Fruit fly (Drosophila melanogaster) whole organism, embryonic: ENCODE measurements around the gene SCaMC.

Experiments used
- B-H1 ChIP-seq: fragments of 200-800 bp; sonication (Bioruptor generic); IDR thresholded peaks from 3 replicates; pipeline ENCODE4 v1.3.6; 2022; ENCODE audit warnings: missing biosample characterization, missing genetic modification characterization
- B-H2 ChIP-seq: fragments of 200-800 bp; sonication (Bioruptor generic); optimal IDR thresholded peaks from 2 replicates; lab custom pipeline; 2018; ENCODE audit warnings: missing biosample characterization, mild to moderate bottlenecking, missing genetic modification characterization
- BEAF-32 ChIP-seq: fragments of 200-800 bp; sonication (Bioruptor generic); optimal IDR thresholded peaks from 3 replicates; lab custom pipeline; 2017; ENCODE audit warnings: missing biosample characterization, missing genetic modification characterization, mild to moderate bottlenecking, moderate library complexity, missing genetic modification reagents
- C15 ChIP-seq: fragments of 200-800 bp; sonication (Bioruptor generic); IDR thresholded peaks from 3 replicates; pipeline ENCODE4 v1.3.6; 2022; ENCODE audit warnings: missing biosample characterization, missing genetic modification characterization
- CG10959 ChIP-seq: fragments of 200-800 bp; sonication (Bioruptor generic); IDR thresholded peaks from 2 replicates; pipeline ENCODE4 v1.3.6; 2022; ENCODE audit warnings: missing biosample characterization, missing genetic modification characterization
- CG10979 ChIP-seq: fragments of 200-800 bp; sonication (Bioruptor generic); optimal IDR thresholded peaks from 2 replicates; lab custom pipeline; 2018; ENCODE audit warnings: missing biosample characterization, mild to moderate bottlenecking, missing genetic modification characterization, moderate library complexity
- CG12219 ChIP-seq: fragments of 200-800 bp; sonication (Bioruptor generic); optimal IDR thresholded peaks from 3 replicates; lab custom pipeline; 2018; ENCODE audit warnings: missing biosample characterization, mild to moderate bottlenecking, missing genetic modification characterization
- CG13624 ChIP-seq: fragments of 200-800 bp; sonication (Bioruptor generic); optimal IDR thresholded peaks from 2 replicates; lab custom pipeline; 2016; ENCODE audit warnings: missing biosample characterization, missing genetic modification characterization
- CG14710 ChIP-seq: fragments of 200-800 bp; sonication (Bioruptor generic); optimal IDR thresholded peaks from 3 replicates; lab custom pipeline; 2019; ENCODE audit warnings: missing biosample characterization, mild to moderate bottlenecking, missing genetic modification characterization, moderate library complexity
- CG14965 ChIP-seq: fragments of 200-800 bp; sonication (Bioruptor generic); optimal IDR thresholded peaks from 2 replicates; lab custom pipeline; 2016; ENCODE audit warnings: missing biosample characterization, missing genetic modification characterization, borderline replicate concordance
- CG15696 ChIP-seq: fragments of 200-800 bp; sonication (Bioruptor generic); optimal IDR thresholded peaks from 2 replicates; lab custom pipeline; 2019; ENCODE audit warnings: missing biosample characterization, mild to moderate bottlenecking, missing genetic modification characterization, moderate library complexity
- CG17829 ChIP-seq: fragments of 200-800 bp; optimal IDR thresholded peaks from 2 replicates; lab custom pipeline; 2019; ENCODE audit warnings: missing biosample characterization, mild to moderate bottlenecking, missing genetic modification characterization, moderate library complexity
- CG3726 ChIP-seq: fragments of 200-800 bp; sonication (Bioruptor generic); IDR thresholded peaks from 3 replicates; pipeline ENCODE4, ENCODE4 v1.3.6; 2022; ENCODE audit warnings: missing biosample characterization, missing genetic modification characterization
- CG3847 ChIP-seq: fragments of 200-800 bp; sonication (Bioruptor generic); IDR thresholded peaks from 2 replicates; pipeline ENCODE4 v1.3.6; 2022; ENCODE audit warnings: missing biosample characterization, missing genetic modification characterization
- CG4360 ChIP-seq: fragments of 200-800 bp; sonication (Bioruptor generic); IDR thresholded peaks from 2 replicates; pipeline ENCODE4 v1.3.6; 2022; ENCODE audit warnings: missing biosample characterization, missing genetic modification characterization
- CG43689 ChIP-seq: fragments of 200-800 bp; sonication (Bioruptor generic); IDR thresholded peaks from 2 replicates; pipeline ENCODE4 v1.3.6; 2022; ENCODE audit warnings: missing biosample characterization, missing genetic modification characterization
- CG4617 ChIP-seq: fragments of 200-800 bp; sonication (Bioruptor generic); optimal IDR thresholded peaks from 3 replicates; lab custom pipeline; 2016; ENCODE audit warnings: missing biosample characterization, missing genetic modification characterization, borderline replicate concordance
- CG9215 ChIP-seq: fragments of 200-800 bp; sonication (Bioruptor generic); IDR thresholded peaks from 2 replicates; pipeline ENCODE4 v1.3.6; 2022; ENCODE audit warnings: missing biosample characterization, missing genetic modification characterization
- CG9727 ChIP-seq: fragments of 200-800 bp; sonication (Bioruptor generic); optimal IDR thresholded peaks from 3 replicates; lab custom pipeline; 2017; ENCODE audit warnings: missing biosample characterization, mild to moderate bottlenecking, missing genetic modification characterization
- D ChIP-seq, 2 experiments: fragments of 200-800 bp in 1 of 2; fragments of >200 bp in 1 of 2; sonication (Bioruptor generic) in 1 of 2; optimal IDR thresholded peaks; 2 replicates in 1 of 2; 3 replicates in 1 of 2; lab custom pipeline; 2017; ENCODE audit warnings: mild to moderate bottlenecking in 1 of 2, missing biosample characterization in 1 of 2, missing genetic modification characterization in 1 of 2, missing genetic modification reagents in 1 of 2
- Dad ChIP-seq: fragments of 200-800 bp; sonication (Bioruptor generic); optimal IDR thresholded peaks from 3 replicates; lab custom pipeline; 2016; ENCODE audit warnings: missing biosample characterization, missing genetic modification characterization
- Doc2 ChIP-seq: fragments of 200-800 bp; sonication (Bioruptor generic); IDR thresholded peaks from 2 replicates; pipeline ENCODE4 v1.3.6; 2022; ENCODE audit warnings: missing biosample characterization, missing genetic modification characterization
- Fer2 ChIP-seq: fragments of 200-800 bp; sonication (Bioruptor generic); optimal IDR thresholded peaks from 2 replicates; lab custom pipeline; 2018; ENCODE audit warnings: missing biosample characterization, mild to moderate bottlenecking, missing genetic modification characterization, moderate library complexity
- H2.0 ChIP-seq: fragments of 200-800 bp; sonication (Bioruptor generic); IDR thresholded peaks from 2 replicates; pipeline ENCODE4 v1.3.6; 2022; ENCODE audit warnings: missing biosample characterization, missing genetic modification characterization
- Hr51 ChIP-seq, 2 experiments: fragments of 200-800 bp; sonication (Bioruptor generic); optimal IDR thresholded peaks; 2 replicates in 1 of 2; 3 replicates in 1 of 2; lab custom pipeline; 2016 to 2018; ENCODE audit warnings: missing biosample characterization in 2 of 2, missing genetic modification characterization in 2 of 2, mild to moderate bottlenecking in 1 of 2, moderate library complexity in 1 of 2
- Scr ChIP-seq: fragments of 200-800 bp; sonication (Bioruptor generic); IDR thresholded peaks from 2 replicates; pipeline ENCODE4 v1.3.6; 2022; ENCODE audit warnings: missing biosample characterization, missing genetic modification characterization; ENCODE audit not compliant: partially characterized antibody
- TFAM ChIP-seq: fragments of 200-800 bp; sonication (Bioruptor generic); optimal IDR thresholded peaks from 2 replicates; lab custom pipeline; 2017; ENCODE audit warnings: missing biosample characterization, missing genetic modification characterization, inconsistent platforms
- Vsx1 ChIP-seq: fragments of 200-800 bp; sonication (Bioruptor generic); optimal IDR thresholded peaks from 2 replicates; lab custom pipeline; 2017; ENCODE audit warnings: missing biosample characterization, mild to moderate bottlenecking, missing genetic modification characterization, missing genetic modification reagents
- cas ChIP-seq: fragments of 200-800 bp; sonication (Bioruptor generic); IDR thresholded peaks from 2 replicates; pipeline ENCODE4 v1.3.6; 2022; ENCODE audit warnings: missing biosample characterization, missing genetic modification characterization
- cwo ChIP-seq: fragments of 200-800 bp; sonication (Bioruptor generic); optimal IDR thresholded peaks from 3 replicates; lab custom pipeline; 2017; ENCODE audit warnings: missing biosample characterization, missing genetic modification characterization, mild to moderate bottlenecking, moderate library complexity, missing genetic modification reagents
- dmrt11E ChIP-seq: fragments of 200-800 bp; sonication (Bioruptor generic); optimal IDR thresholded peaks from 3 replicates; lab custom pipeline; 2018; ENCODE audit warnings: missing biosample characterization, mild to moderate bottlenecking, missing genetic modification characterization, moderate library complexity
- gem ChIP-seq: fragments of 200-800 bp; sonication (Bioruptor generic); optimal IDR thresholded peaks from 2 replicates; lab custom pipeline; 2019; ENCODE audit warnings: missing biosample characterization, mild to moderate bottlenecking, missing genetic modification characterization, moderate library complexity
- gfzf ChIP-seq: fragments of 200-800 bp; sonication (Bioruptor generic); optimal IDR thresholded peaks from 2 replicates; lab custom pipeline; 2016; ENCODE audit warnings: missing biosample characterization, mild to moderate bottlenecking, missing genetic modification characterization, moderate library complexity
- gsb-n ChIP-seq: fragments of 200-800 bp; sonication (Bioruptor generic); optimal IDR thresholded peaks from 3 replicates; lab custom pipeline; 2018; ENCODE audit warnings: missing biosample characterization, mild to moderate bottlenecking, missing genetic modification characterization
- jumu ChIP-seq: fragments of 200-800 bp; sonication (Bioruptor generic); optimal IDR thresholded peaks from 3 replicates; lab custom pipeline; 2016; ENCODE audit warnings: missing biosample characterization, missing genetic modification characterization
- lola ChIP-seq, 3 experiments: fragments of >200 bp in 2 of 3; fragments of 200-800 bp in 1 of 3; sonication (Bioruptor generic) in 1 of 3; optimal IDR thresholded peaks; 2 replicates each; lab custom pipeline; 2017 to 2019; ENCODE audit warnings: missing biosample characterization in 3 of 3, missing genetic modification characterization in 3 of 3, mild to moderate bottlenecking in 1 of 3, moderate library complexity in 1 of 3
- prd ChIP-seq, 3 experiments: fragments of >200 bp in 2 of 3; fragments of 200-800 bp in 1 of 3; sonication (Bioruptor generic) in 1 of 3; optimal IDR thresholded peaks in 2 of 3; IDR thresholded peaks in 1 of 3; 2 replicates in 2 of 3; 3 replicates in 1 of 3; pipeline versions ENCODE4 v1.3.6 to Lab custom; 2017 to 2022; ENCODE audit warnings: missing biosample characterization in 1 of 3, missing genetic modification characterization in 1 of 3
- row ChIP-seq: fragments of 200-800 bp; sonication (Bioruptor generic); IDR thresholded peaks from 3 replicates; pipeline ENCODE4 v1.3.6; 2022; ENCODE audit warnings: missing biosample characterization, missing genetic modification characterization
- sens ChIP-seq: fragments of 200-800 bp; sonication (Bioruptor generic); peaks from one replicate; lab custom pipeline; 2016; ENCODE audit warnings: missing biosample characterization, missing genetic modification characterization
- sens-2 ChIP-seq: fragments of 200-800 bp; sonication (Bioruptor generic); IDR thresholded peaks from 2 replicates; pipeline ENCODE4 v1.3.6; 2022; ENCODE audit warnings: missing biosample characterization, missing genetic modification characterization
- twi ChIP-seq: fragments of 200-800 bp; optimal IDR thresholded peaks from 2 replicates; lab custom pipeline; 2019; ENCODE audit warnings: missing biosample characterization, mild to moderate bottlenecking, missing genetic modification characterization, moderate library complexity
- unc-4 ChIP-seq: fragments of 200-800 bp; sonication (Bioruptor generic); IDR thresholded peaks from 2 replicates; pipeline ENCODE4 v1.3.6; 2022; ENCODE audit warnings: missing biosample characterization, missing genetic modification characterization; ENCODE audit not compliant: partially characterized antibody
- unpg ChIP-seq: fragments of 200-800 bp; sonication (Bioruptor generic); optimal IDR thresholded peaks from 3 replicates; lab custom pipeline; 2018; ENCODE audit warnings: missing biosample characterization, mild to moderate bottlenecking, missing genetic modification characterization, moderate library complexity
- usp ChIP-seq: fragments of >200 bp; optimal IDR thresholded peaks from 2 replicates; lab custom pipeline; 2017; ENCODE audit warnings: missing biosample characterization, missing genetic modification characterization
- zf30C ChIP-seq: fragments of 200-800 bp; sonication (Bioruptor generic); optimal IDR thresholded peaks from 3 replicates; lab custom pipeline; 2018; ENCODE audit warnings: missing biosample characterization, mild to moderate bottlenecking, missing genetic modification characterization
- zfh2 ChIP-seq: fragments of 200-800 bp; sonication (Bioruptor generic); optimal IDR thresholded peaks from 2 replicates; lab custom pipeline; 2016; ENCODE audit warnings: missing biosample characterization, missing genetic modification characterization

SCaMC gene

DNA sequence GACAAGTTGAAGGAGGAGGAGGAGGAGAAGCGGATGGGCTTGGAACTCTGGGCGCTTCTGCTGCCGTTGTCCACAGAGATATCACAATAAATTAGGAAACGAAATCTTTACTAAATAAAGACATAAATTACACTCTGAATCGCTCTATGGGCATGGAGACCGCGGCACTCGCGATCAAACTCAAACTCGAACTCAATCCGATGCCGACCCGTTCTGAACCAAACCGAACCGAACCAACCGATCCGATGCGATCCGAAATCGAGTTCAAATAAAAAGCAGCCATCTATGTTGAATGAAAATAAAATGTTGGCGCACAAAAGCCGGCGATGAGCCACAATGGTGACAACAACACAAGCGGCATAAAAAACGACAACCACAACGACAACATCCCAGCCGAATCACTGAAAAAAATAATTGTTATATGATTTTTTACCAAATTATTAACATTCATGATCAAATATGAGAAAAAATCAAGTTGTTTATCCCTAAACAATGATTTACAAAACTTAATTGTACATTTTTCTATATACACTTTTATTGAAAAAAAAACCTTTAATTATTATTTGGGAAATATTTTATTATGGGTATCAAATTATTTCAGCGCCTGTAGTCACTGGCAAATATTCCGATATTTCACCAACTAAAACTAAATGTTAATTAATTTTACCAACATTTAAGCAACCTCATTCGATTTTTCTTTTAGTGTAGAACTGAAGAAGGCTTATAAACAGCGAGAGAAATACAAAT is 42.4 kb upstream of the SCaMC start (continued):
- TF ChIP-seq unc-4 = no peak
- peak; percentile 42 for TF ChIP-seq cwo
- TF ChIP-seq CG13624 (GFP tag; lab: Kevin White, UChicago) = no peak
- TF ChIP-seq row (GFP tag; lab: Robert Waterston, UW) = peak; percentile 67
- peak; percentile 48 for TF ChIP-seq CG12219
- TF ChIP-seq B-H2 (GFP tag; lab: Kevin White, UChicago) = no peak
- TF ChIP-seq CG4617 (GFP tag; lab: Kevin White, UChicago) = peak; percentile 33
- TF ChIP-seq B-H1 (GFP tag; lab: Robert Waterston, UW) = no peak
- no peak for TF ChIP-seq cas (GFP tag; lab: Robert Waterston, UW)
- TF ChIP-seq CG10959 = peak; percentile 55; the same call in 1 of the 2 replicates
- TF ChIP-seq Dad (GFP tag; lab: Kevin White, UChicago) = no peak
- TF ChIP-seq CG43689 (GFP tag; lab: Robert Waterston, UW) = no peak
- TF ChIP-seq twi = peak; percentile 74

DNA sequence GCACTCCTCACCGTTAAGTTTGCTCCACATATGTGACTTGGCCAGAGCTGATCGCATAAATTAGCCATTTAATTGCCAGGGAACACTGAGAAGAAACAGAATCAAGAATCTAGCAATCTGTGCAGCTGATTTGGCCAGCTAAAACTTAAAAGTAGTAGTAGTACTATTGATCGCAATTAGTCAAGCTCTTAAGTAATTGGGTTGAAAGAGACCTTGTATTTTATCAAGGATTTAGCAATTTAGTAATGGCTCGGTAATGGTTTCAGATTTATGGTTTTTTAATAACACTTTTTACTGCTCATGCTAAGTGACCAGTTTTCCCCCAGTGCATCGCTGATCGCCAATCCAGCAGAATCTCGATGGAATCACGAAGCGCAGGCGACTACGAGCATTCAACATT is 40.4 kb upstream of the SCaMC start:
- TF ChIP-seq usp (GFP tag; lab: Kevin White, UChicago) (no peak), Vsx1 (GFP tag; lab: Kevin White, UChicago) (no peak), unpg (no peak), sens-2 (no peak), CG9215 (no peak), C15 (GFP tag; lab: Robert Waterston, UW) (no peak), D (optimal IDR thresholded peaks at IDR 0.05; lab: Kevin White, UChicago) (no peak), D (GFP tag; optimal IDR thresholded peaks at IDR 0.05; lab: Kevin White, UChicago) (no peak), H2.0 (no peak)
- TF ChIP-seq, all 482 proteins: peak for 0

DNA sequence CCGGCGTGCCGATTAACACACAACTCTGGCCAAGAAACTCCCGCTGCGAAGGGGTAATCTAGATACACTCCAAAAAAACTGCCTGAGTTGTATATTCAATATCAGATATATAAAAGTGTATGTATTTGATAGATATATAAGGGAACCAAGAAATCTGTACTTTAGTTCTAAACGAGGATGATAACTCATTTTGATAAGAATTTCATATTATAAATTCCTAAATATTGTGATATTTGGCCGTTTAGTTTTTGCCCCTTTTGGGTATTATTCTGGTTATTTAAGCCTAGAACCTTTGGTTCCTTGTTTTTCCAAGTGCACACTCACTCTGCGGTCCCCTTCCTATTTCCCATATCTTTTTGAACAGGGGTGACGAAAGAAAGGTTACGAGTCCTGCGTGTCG is 38.9 kb upstream of the SCaMC start:
- TF ChIP-seq CG3847 (no peak), CG3726 (GFP tag; lab: Robert Waterston, UW) (no peak), CG10979 (tag; lab: Kevin White, UChicago) (peak; percentile 42), Dad (GFP tag; lab: Kevin White, UChicago) (no peak), jumu (GFP tag; lab: Kevin White, UChicago) (no peak), CG14965 (GFP tag; lab: Kevin White, UChicago) (no peak), lola (GFP tag; optimal IDR thresholded peaks at IDR 0.05; lab: Kevin White, UChicago) (peak in 1 of 3 experiments; percentile 51), zf30C (GFP tag; lab: Kevin White, UChicago) (peak; percentile 84), Fer2 (tag; lab: Kevin White, UChicago) (no peak), BEAF-32 (GFP tag; lab: Kevin White, UChicago) (no peak), CG15696 (tag; lab: Kevin White, UChicago) (peak; percentile 73), Hr51 (GFP tag; optimal IDR thresholded peaks at IDR 0.05; lab: Kevin White, UChicago) (no peak), Scr (GFP tag; lab: Robert Waterston, UW) (no peak), row (GFP tag; lab: Robert Waterston, UW) (0 out of 3 replicates have a peak, but pooled peaks have one; percentile 17), gfzf (GFP tag; lab: Kevin White, UChicago) (no peak), TFAM (GFP tag; lab: Kevin White, UChicago) (no peak), CG9727 (GFP tag; lab: Kevin White, UChicago) (peak; percentile 53), Doc2 (GFP tag; lab: Robert Waterston, UW) (no peak), CG17829 (tag; lab: Kevin White, UChicago) (peak; percentile 12), zfh2 (GFP tag; lab: Kevin White, UChicago) (no peak), prd (optimal IDR thresholded peaks at IDR 0.05; lab: Kevin White, UChicago) (no peak), prd (GFP tag; IDR thresholded peaks at IDR 0.05; lab: Robert Waterston, UW) (peak; percentile 37; the same call in 2 of the 3 replicates), dmrt11E (tag; lab: Kevin White, UChicago) (peak; percentile 59), sens (GFP tag; lab: Kevin White, UChicago) (peak; percentile 74), gsb-n (tag; lab: Kevin White, UChicago) (no peak), CG4360 (no peak), CG14710 (peak; percentile 16), gem (tag; lab: Kevin White, UChicago) (peak; percentile 31)
